Worm (Caenorhabditis elegans) whole organism, L1 larva: Measurements from ENCODE around the gene H19J13.2.

ENCODE experiments used
- ama-1 ChIP-seq: fragments of 150-350 bp; optimal IDR thresholded peaks from 2 replicates; lab custom pipeline; 2014
- ceh-88 ChIP-seq: fragments of 200-800 bp; sonication (Bioruptor generic); IDR thresholded peaks from 2 replicates; pipeline ENCODE4 v1.3.6; 2022; ENCODE audit warnings: missing genetic modification characterization, missing compliant biosample characterization
- dsc-1 ChIP-seq: sonication (generic microtip); optimal IDR thresholded peaks from 2 replicates; lab custom pipeline; 2016; ENCODE audit warnings: mild to moderate bottlenecking, missing genetic modification characterization, missing compliant biosample characterization
- efl-1 ChIP-seq, 4 experiments: fragments of 150-350 bp; optimal IDR thresholded peaks in 3 of 4; peaks in 1 of 4; 1 replicate in 1 of 4; 2 replicates in 3 of 4; lab custom pipeline; 2014; ENCODE audit warnings: missing biosample characterization in 2 of 4, missing genetic modification characterization in 2 of 4, missing genetic modification reagents in 2 of 4
- elt-3 ChIP-seq, 6 experiments: fragments of 150-350 bp in 1 of 6; sonication (generic microtip); optimal IDR thresholded peaks; 2 replicates each; lab custom pipeline; 2017 to 2018; ENCODE audit warnings: missing biosample characterization in 6 of 6, missing genetic modification characterization in 6 of 6, inconsistent platforms in 1 of 6
- fkh-10 ChIP-seq: sonication (generic microtip); optimal IDR thresholded peaks from 2 replicates; lab custom pipeline; 2017; ENCODE audit warnings: missing biosample characterization, missing genetic modification reagents, missing genetic modification characterization
- jun-1 ChIP-seq: fragments of 150-350 bp; optimal IDR thresholded peaks from 2 replicates; lab custom pipeline; 2014; ENCODE audit warnings: missing biosample characterization, missing genetic modification reagents, missing genetic modification characterization
- lin-39 ChIP-seq: fragments of 150-350 bp; optimal IDR thresholded peaks from 2 replicates; lab custom pipeline; 2014; ENCODE audit warnings: missing biosample characterization, missing genetic modification reagents, missing genetic modification characterization
- nhr-11 ChIP-seq: fragments of 150-350 bp; optimal IDR thresholded peaks from 2 replicates; lab custom pipeline; 2014; ENCODE audit warnings: missing biosample characterization, missing genetic modification characterization
- nhr-237 ChIP-seq: fragments of 150-350 bp; optimal IDR thresholded peaks from 2 replicates; lab custom pipeline; 2014; ENCODE audit warnings: missing biosample characterization, missing genetic modification characterization
- unc-86 ChIP-seq: sonication (generic microtip); optimal IDR thresholded peaks from 2 replicates; lab custom pipeline; 2016; ENCODE audit warnings: missing genetic modification characterization, missing compliant biosample characterization

- TF ChIP-seq efl-1 (optimal IDR thresholded peaks at IDR 0.05; lab: Kevin White, UChicago) = no peak
- TF ChIP-seq efl-1 (GFP tag; optimal IDR thresholded peaks at IDR 0.05 in 1 of 2; lab: Kevin White, UChicago) = no peak
- TF ChIP-seq ceh-88 (GFP tag; lab: Robert Waterston, UW) = no peak
- TF ChIP-seq dsc-1 = no peak
- no peak for TF ChIP-seq elt-3 (tag; optimal IDR thresholded peaks at IDR 0.05; lab: Kevin White, UChicago)
- TF ChIP-seq fkh-10 = no peak
- TF ChIP-seq nhr-11 (tag; lab: Kevin White, UChicago) = no peak
- TF ChIP-seq lin-39 (tag; lab: Kevin White, UChicago) = no peak
- TF ChIP-seq ama-1 (lab: Kevin White, UChicago) = no peak
- no peak for TF ChIP-seq nhr-237 (tag; lab: Kevin White, UChicago)
- TF ChIP-seq unc-86 (tag; lab: Kevin White, UChicago) = no peak
- no peak for TF ChIP-seq jun-1 (tag; lab: Kevin White, UChicago)
These were observed 46.6 kb downstream of the H19J13.2 start for ce11 chrX:12227130-12227529.
